Worm (Caenorhabditis elegans): Measurements from ENCODE around the gene C02E7.10.

DNA sequence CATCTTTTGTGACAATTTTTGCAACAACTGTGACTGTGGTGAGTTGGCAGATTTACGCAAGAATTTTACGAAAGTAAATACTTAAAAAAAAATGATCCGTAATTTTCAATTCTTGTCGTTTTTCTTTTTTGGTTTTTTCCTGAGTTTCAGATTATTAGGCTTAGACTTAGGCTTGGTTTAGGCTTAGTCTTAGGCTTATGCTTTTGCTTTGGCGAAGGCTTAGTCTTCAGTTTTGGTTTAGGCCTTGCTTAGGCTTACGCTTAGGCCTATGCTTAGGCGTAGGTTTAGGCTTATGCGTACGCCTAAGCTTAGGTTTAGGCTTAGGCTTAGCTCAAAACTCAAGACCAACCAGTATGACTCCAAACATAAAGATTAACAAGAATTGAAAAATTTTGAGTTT lies 24.8 kb upstream of the C02E7.10 start:
- TF ChIP-seq ces-1 (GFP tag; optimal IDR thresholded peaks at IDR 0.05) (no peak), flh-1 (GFP tag; optimal IDR thresholded peaks at IDR 0.05) (no peak), mls-2 (tag; optimal IDR thresholded peaks at IDR 0.05) (no peak), lsy-2 (tag; optimal IDR thresholded peaks at IDR 0.05) (no peak)
